Fruit fly (Drosophila melanogaster): Measurements from ENCODE around the gene Zip102B.
A peak's percentile ranks its signal among the peaks of the same experiment; 100 is the strongest.

DNA sequence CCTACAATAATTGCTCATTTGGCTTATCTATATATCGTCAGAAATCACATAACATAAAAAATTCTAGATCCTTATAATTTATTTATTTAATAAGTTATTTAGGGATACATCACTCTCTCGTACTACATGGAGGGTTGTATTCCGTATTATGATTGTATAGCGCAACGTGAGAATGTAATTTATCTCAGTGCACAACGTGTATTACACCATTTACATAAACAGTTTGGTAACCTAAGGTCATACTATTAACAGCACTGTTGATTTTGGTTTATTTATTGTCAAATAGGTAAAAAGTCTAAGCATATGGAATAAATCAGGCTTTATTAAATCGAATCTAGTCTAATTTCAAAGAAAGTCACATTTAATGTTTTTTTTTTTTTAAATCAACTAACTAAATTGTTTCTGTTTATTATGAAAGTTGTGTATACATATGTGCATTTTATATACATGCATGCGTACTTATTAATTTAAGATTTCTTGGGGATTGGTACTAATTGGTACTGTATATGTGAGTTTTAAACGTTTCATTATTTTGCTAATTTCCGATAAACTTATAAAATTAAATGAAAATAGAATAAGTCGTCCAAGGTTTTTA is 882 bp upstream of the Zip102B start, which contains the start of gene Rnf11:
- TF ChIP-seq gro (GFP tag; optimal IDR thresholded peaks at IDR 0.05) (no peak), MESR4 (GFP tag; optimal IDR thresholded peaks at IDR 0.05) (peak; percentile 20), danr (GFP tag; IDR thresholded peaks at IDR 0.05) (no peak), CG11247 (GFP tag; IDR thresholded peaks at IDR 0.05) (no peak)

Data from whole organism, embryonic.